Fruit fly (Drosophila melanogaster) whole organism, embryonic: ENCODE data around the gene Cpr62Ba.

Experiments
- Atf3 ChIP-seq: fragments of 200-800 bp; sonication (Bioruptor generic); optimal IDR thresholded peaks from 3 replicates; lab custom pipeline; 2016; ENCODE audit warnings: missing biosample characterization, missing genetic modification characterization
- Awh ChIP-seq: fragments of 200-800 bp; sonication (Bioruptor generic); IDR thresholded peaks from 2 replicates; pipeline ENCODE4, ENCODE4 v1.3.6; 2022; ENCODE audit warnings: missing biosample characterization, missing genetic modification characterization
- CG1024 ChIP-seq: fragments of 200-800 bp; sonication (Bioruptor generic); IDR thresholded peaks from 2 replicates; pipeline ENCODE4 v1.3.6; 2022; ENCODE audit warnings: missing biosample characterization, missing genetic modification characterization
- CG12236 ChIP-seq: fragments of 200-800 bp; sonication (Bioruptor generic); optimal IDR thresholded peaks from 2 replicates; lab custom pipeline; 2016; ENCODE audit warnings: missing biosample characterization, missing genetic modification characterization
- CG1233 ChIP-seq: fragments of 200-800 bp; sonication (Bioruptor generic); optimal IDR thresholded peaks from 4 replicates; lab custom pipeline; 2018; ENCODE audit warnings: missing biosample characterization, mild to moderate bottlenecking, missing genetic modification characterization
- CG14441 ChIP-seq: fragments of 200-800 bp; sonication (Bioruptor generic); IDR thresholded peaks from 2 replicates; pipeline ENCODE4 v1.3.6; 2022; ENCODE audit warnings: missing biosample characterization, missing genetic modification characterization
- CG15269 ChIP-seq: fragments of 200-800 bp; sonication (Bioruptor generic); optimal IDR thresholded peaks from 2 replicates; lab custom pipeline; 2018; ENCODE audit warnings: missing biosample characterization, mild to moderate bottlenecking, missing genetic modification characterization, moderate library complexity
- CG1529 ChIP-seq: fragments of 200-800 bp; sonication (Bioruptor generic); optimal IDR thresholded peaks from 3 replicates; lab custom pipeline; 2018; ENCODE audit warnings: missing biosample characterization, missing genetic modification characterization
- CG15696 ChIP-seq: fragments of 200-800 bp; sonication (Bioruptor generic); optimal IDR thresholded peaks from 2 replicates; lab custom pipeline; 2019; ENCODE audit warnings: missing biosample characterization, mild to moderate bottlenecking, missing genetic modification characterization, moderate library complexity
- CG2120 ChIP-seq: fragments of 200-800 bp; sonication (Bioruptor generic); optimal IDR thresholded peaks from 3 replicates; lab custom pipeline; 2016; ENCODE audit warnings: missing biosample characterization, missing genetic modification characterization
- CG3163 ChIP-seq: fragments of 200-800 bp; sonication (Bioruptor generic); optimal IDR thresholded peaks from 3 replicates; lab custom pipeline; 2016; ENCODE audit warnings: missing biosample characterization, missing genetic modification characterization
- CG33557 ChIP-seq: fragments of 200-800 bp; sonication (Bioruptor generic); optimal IDR thresholded peaks from 2 replicates; lab custom pipeline; 2019; ENCODE audit warnings: missing biosample characterization, mild to moderate bottlenecking, missing genetic modification characterization, moderate library complexity
- CG3726 ChIP-seq: fragments of 200-800 bp; sonication (Bioruptor generic); IDR thresholded peaks from 3 replicates; pipeline ENCODE4, ENCODE4 v1.3.6; 2022; ENCODE audit warnings: missing biosample characterization, missing genetic modification characterization
- CG7357 ChIP-seq: fragments of 200-800 bp; sonication (Bioruptor generic); IDR thresholded peaks from 3 replicates; pipeline ENCODE4 v1.3.6; 2022; ENCODE audit warnings: missing biosample characterization, missing genetic modification characterization
- CG9437 ChIP-seq: fragments of 200-800 bp; sonication (Bioruptor generic); optimal IDR thresholded peaks from 2 replicates; lab custom pipeline; 2018; ENCODE audit warnings: missing biosample characterization, mild to moderate bottlenecking, missing genetic modification characterization
- CG9876 ChIP-seq: fragments of 200-800 bp; sonication (Bioruptor generic); optimal IDR thresholded peaks from 2 replicates; lab custom pipeline; 2016; ENCODE audit warnings: missing biosample characterization, missing genetic modification characterization
- D19A ChIP-seq: fragments of 200-800 bp; optimal IDR thresholded peaks from 3 replicates; lab custom pipeline; 2019; ENCODE audit warnings: missing biosample characterization, mild to moderate bottlenecking, missing genetic modification characterization, moderate library complexity
- Dbx ChIP-seq: fragments of 200-800 bp; sonication (Bioruptor generic); IDR thresholded peaks from 3 replicates; pipeline ENCODE4 v1.3.6; 2022; ENCODE audit warnings: missing biosample characterization, missing genetic modification characterization
- Dll ChIP-seq: fragments of 200-800 bp; sonication (Bioruptor generic); IDR thresholded peaks from 4 replicates; pipeline ENCODE4 v1.3.6; 2022; ENCODE audit warnings: missing biosample characterization, missing genetic modification characterization; ENCODE audit not compliant: partially characterized antibody
- Doc2 ChIP-seq: fragments of 200-800 bp; sonication (Bioruptor generic); IDR thresholded peaks from 2 replicates; pipeline ENCODE4 v1.3.6; 2022; ENCODE audit warnings: missing biosample characterization, missing genetic modification characterization
- Dp ChIP-seq: fragments of 200-800 bp; sonication (Bioruptor generic); optimal IDR thresholded peaks from 2 replicates; lab custom pipeline; 2018; ENCODE audit warnings: missing biosample characterization, mild to moderate bottlenecking, missing genetic modification characterization, moderate library complexity
- HLH3B ChIP-seq: fragments of 200-800 bp; sonication (Bioruptor generic); IDR thresholded peaks from 2 replicates; pipeline ENCODE4 v1.3.6; 2022; ENCODE audit warnings: missing biosample characterization, missing genetic modification characterization
- Hmx ChIP-seq: fragments of 200-800 bp; sonication (Bioruptor generic); optimal IDR thresholded peaks from 2 replicates; lab custom pipeline; 2016; ENCODE audit warnings: missing biosample characterization, missing genetic modification characterization
- Med ChIP-seq: fragments of 200-800 bp; sonication (Bioruptor generic); peaks from one replicate; lab custom pipeline; 2016; ENCODE audit warnings: missing biosample characterization, missing genetic modification characterization, mild to moderate bottlenecking, inconsistent platforms, moderate library complexity
- NC2β ChIP-seq: fragments of 200-800 bp; sonication (Bioruptor generic); optimal IDR thresholded peaks from 2 replicates; lab custom pipeline; 2016; ENCODE audit warnings: missing biosample characterization, missing genetic modification characterization
- NK7.1 ChIP-seq: fragments of 200-800 bp; sonication (Bioruptor generic); optimal IDR thresholded peaks from 3 replicates; lab custom pipeline; 2016; ENCODE audit warnings: missing biosample characterization, missing genetic modification characterization
- Poxn ChIP-seq: fragments of 200-800 bp; sonication (Bioruptor generic); IDR thresholded peaks from 2 replicates; pipeline ENCODE4 v1.3.6; 2022; ENCODE audit warnings: missing biosample characterization, missing genetic modification characterization
- Scr ChIP-seq: fragments of 200-800 bp; sonication (Bioruptor generic); IDR thresholded peaks from 2 replicates; pipeline ENCODE4 v1.3.6; 2022; ENCODE audit warnings: missing biosample characterization, missing genetic modification characterization; ENCODE audit not compliant: partially characterized antibody
- ara ChIP-seq: fragments of 200-800 bp; sonication (Bioruptor generic); IDR thresholded peaks from 2 replicates; pipeline ENCODE4 v1.3.6; 2022; ENCODE audit warnings: missing biosample characterization, missing genetic modification characterization
- bowl ChIP-seq: fragments of 200-800 bp; sonication (Bioruptor generic); IDR thresholded peaks from 2 replicates; pipeline ENCODE4 v1.3.6; 2022; ENCODE audit warnings: missing biosample characterization, missing genetic modification characterization
- btn ChIP-seq: fragments of 200-800 bp; sonication (Bioruptor generic); optimal IDR thresholded peaks from 2 replicates; lab custom pipeline; 2016; ENCODE audit warnings: missing biosample characterization, missing genetic modification characterization
- danr ChIP-seq: fragments of 200-800 bp; sonication (Bioruptor generic); IDR thresholded peaks from 2 replicates; pipeline ENCODE4 v1.3.6; 2022; ENCODE audit warnings: missing biosample characterization, missing genetic modification characterization
- disco-r ChIP-seq: fragments of 200-800 bp; sonication (Bioruptor generic); optimal IDR thresholded peaks from 2 replicates; lab custom pipeline; 2016; ENCODE audit warnings: missing biosample characterization, missing genetic modification characterization
- fd96Cb ChIP-seq: fragments of 200-800 bp; sonication (Bioruptor generic); optimal IDR thresholded peaks from 2 replicates; lab custom pipeline; 2018; ENCODE audit warnings: missing biosample characterization, mild to moderate bottlenecking, missing genetic modification characterization, moderate library complexity
- gcm ChIP-seq: fragments of 200-800 bp; sonication (Bioruptor generic); optimal IDR thresholded peaks from 2 replicates; lab custom pipeline; 2019; ENCODE audit warnings: missing biosample characterization, mild to moderate bottlenecking, missing genetic modification characterization, moderate library complexity
- gsb ChIP-seq: fragments of 200-800 bp; sonication (Bioruptor generic); IDR thresholded peaks from 2 replicates; pipeline ENCODE4 v1.3.6; 2022; ENCODE audit warnings: missing biosample characterization, missing genetic modification characterization
- h ChIP-seq: fragments of >200 bp; optimal IDR thresholded peaks from 2 replicates; lab custom pipeline; 2017
- ham ChIP-seq: fragments of 200-800 bp; sonication (Bioruptor generic); IDR thresholded peaks from 2 replicates; pipeline ENCODE4 v1.3.6; 2022; ENCODE audit warnings: missing biosample characterization, missing genetic modification characterization
- ind ChIP-seq: fragments of 200-800 bp; sonication (Bioruptor generic); optimal IDR thresholded peaks from 3 replicates; lab custom pipeline; 2016; ENCODE audit warnings: missing biosample characterization, missing genetic modification characterization
- ken ChIP-seq: fragments of 200-800 bp; sonication (Bioruptor generic); IDR thresholded peaks from 3 replicates; pipeline ENCODE4 v1.3.6; 2022; ENCODE audit warnings: missing biosample characterization, missing genetic modification characterization
- klu ChIP-seq: fragments of 200-800 bp; sonication (Bioruptor generic); IDR thresholded peaks from 2 replicates; pipeline ENCODE4 v1.3.6; 2022; ENCODE audit warnings: missing biosample characterization, missing genetic modification characterization
- knrl ChIP-seq: fragments of 200-800 bp; sonication (Bioruptor generic); IDR thresholded peaks from 3 replicates; pipeline ENCODE4 v1.3.6; 2022; ENCODE audit warnings: missing biosample characterization, missing genetic modification characterization; ENCODE audit not compliant: partially characterized antibody
- lab ChIP-seq: fragments of 200-800 bp; sonication (Bioruptor generic); optimal IDR thresholded peaks from 3 replicates; lab custom pipeline; 2017; ENCODE audit warnings: missing biosample characterization, missing genetic modification characterization, mild to moderate bottlenecking, moderate library complexity, missing genetic modification reagents
- p53 ChIP-seq: fragments of 200-800 bp; sonication (Bioruptor generic); optimal IDR thresholded peaks from 2 replicates; lab custom pipeline; 2016; ENCODE audit warnings: missing biosample characterization, missing genetic modification characterization
- repo ChIP-seq: fragments of 200-800 bp; sonication (Bioruptor generic); optimal IDR thresholded peaks from 2 replicates; lab custom pipeline; 2016; ENCODE audit warnings: missing biosample characterization, missing genetic modification characterization
- seq ChIP-seq: fragments of 200-800 bp; sonication (Bioruptor generic); IDR thresholded peaks from 2 replicates; pipeline ENCODE4 v1.3.6; 2022; ENCODE audit warnings: missing biosample characterization, missing genetic modification characterization
- stwl ChIP-seq: fragments of 200-800 bp; sonication (Bioruptor generic); optimal IDR thresholded peaks from 3 replicates; lab custom pipeline; 2018; ENCODE audit warnings: missing biosample characterization, mild to moderate bottlenecking, missing genetic modification characterization, moderate library complexity
- ttk ChIP-seq: fragments of 200-800 bp; sonication (Bioruptor generic); IDR thresholded peaks from 2 replicates; pipeline ENCODE4 v2.1.2; 2022; ENCODE audit warnings: missing biosample characterization, missing genetic modification characterization
- zen2 ChIP-seq: fragments of 200-800 bp; sonication (Bioruptor generic); IDR thresholded peaks from 3 replicates; pipeline ENCODE4 v1.3.6; 2022; ENCODE audit warnings: missing biosample characterization, missing genetic modification characterization; ENCODE audit not compliant: partially characterized antibody

Gene Cpr62Ba

DNA sequence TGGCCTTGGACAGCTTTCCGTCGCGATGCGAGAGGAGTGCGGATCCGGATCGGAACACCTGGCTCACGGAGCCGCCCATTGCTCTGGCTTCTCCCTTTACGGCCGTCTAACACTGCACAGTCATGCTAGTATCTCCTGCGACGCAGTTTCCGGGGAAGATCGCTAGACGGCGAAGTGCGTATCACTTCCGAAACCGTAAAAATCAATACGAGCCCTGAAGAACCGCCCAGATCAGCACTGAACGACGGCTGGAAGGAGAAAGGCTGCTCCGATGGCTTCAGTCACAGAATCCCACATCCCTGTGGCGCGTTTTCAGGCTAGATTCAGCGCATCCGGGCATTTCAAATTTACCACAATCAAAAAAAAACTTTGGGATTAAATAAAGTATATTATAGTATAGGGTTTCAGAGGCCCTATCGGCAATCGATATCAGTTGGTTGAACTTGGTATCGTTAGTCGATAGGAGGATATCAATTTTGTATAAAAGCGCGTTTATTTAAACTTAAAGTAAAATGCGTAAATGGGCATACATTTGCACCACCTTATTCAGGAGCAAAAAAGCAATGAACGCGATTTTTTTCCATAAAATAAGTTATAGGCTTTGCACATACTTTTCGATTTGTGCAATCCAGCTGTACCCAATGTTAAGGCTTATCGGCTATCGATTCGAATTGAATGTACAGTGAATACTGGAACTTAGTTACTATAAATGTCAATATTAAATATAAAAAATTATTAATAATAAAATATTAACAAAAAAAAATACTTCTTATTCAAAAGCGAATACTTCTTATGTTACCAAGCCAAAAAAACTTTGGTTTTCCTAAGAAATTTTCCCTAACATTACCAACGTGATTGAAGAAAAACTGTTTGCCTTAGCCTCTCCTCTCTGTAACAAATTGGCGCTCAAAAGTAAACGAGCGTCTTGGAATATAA lies 56.6 kb downstream of the Cpr62Ba start, which contains the start of the genes CG13933 and PolD2 (continued):
- TF ChIP-seq seq (GFP tag; lab: Robert Waterston, UW) (peak; percentile 98), h (lab: Kevin White, UChicago) (no peak), repo (GFP tag; lab: Kevin White, UChicago) (no peak), CG2120 (GFP tag; lab: Kevin White, UChicago) (peak; percentile 96), fd96Cb (peak; percentile 91), Dp (GFP tag; lab: Kevin White, UChicago) (peak; percentile 68), klu (peak; percentile 61; the same call in 1 of the 2 replicates), zen2 (GFP tag; lab: Robert Waterston, UW) (peak; percentile 75; the same call in 2 of the 3 replicates), bowl (GFP tag; lab: Robert Waterston, UW) (peak; percentile 99), Poxn (GFP tag; lab: Robert Waterston, UW) (peak; percentile 91), CG9876 (GFP tag; lab: Kevin White, UChicago) (peak; percentile 52), HLH3B (GFP tag; lab: Robert Waterston, UW) (peak; percentile 97), CG9437 (GFP tag; lab: Kevin White, UChicago) (peak; percentile 94), Hmx (no peak), NC2β (GFP tag; lab: Kevin White, UChicago) (peak; percentile 67), CG14441 (GFP tag; lab: Robert Waterston, UW) (peak; percentile 99), CG15269 (tag; lab: Kevin White, UChicago) (peak; percentile 99), btn (GFP tag; lab: Kevin White, UChicago) (peak; percentile 20), stwl (tag; lab: Kevin White, UChicago) (no peak), CG7357 (peak; percentile 88), ham (GFP tag; lab: Robert Waterston, UW) (peak; percentile 89), Dll (GFP tag; lab: Robert Waterston, UW) (peak; percentile 80), ken (GFP tag; lab: Robert Waterston, UW) (peak; percentile 97), ind (peak; percentile 88), CG1529 (peak; percentile 92), danr (GFP tag; lab: Robert Waterston, UW) (peak; percentile 46; the same call in 1 of the 2 replicates), CG33557 (GFP tag; lab: Kevin White, UChicago) (peak; percentile 98), CG1024 (GFP tag; lab: Robert Waterston, UW) (peak; percentile 92), knrl (GFP tag; lab: Robert Waterston, UW) (peak; percentile 59; the same call in 2 of the 3 replicates), disco-r (GFP tag; lab: Kevin White, UChicago) (peak; percentile 53), Awh (GFP tag; lab: Robert Waterston, UW) (peak; percentile 93), Doc2 (GFP tag; lab: Robert Waterston, UW) (0 out of 2 replicates have a peak, but pooled peaks have one; percentile 22), Dbx (GFP tag; lab: Robert Waterston, UW) (peak; percentile 93), lab (peak; percentile 92), CG3726 (GFP tag; lab: Robert Waterston, UW) (peak; percentile 96), CG15696 (tag; lab: Kevin White, UChicago) (peak; percentile 76), p53 (peak; percentile 24), Med (peak; percentile 96), NK7.1 (no peak), gcm (peak; percentile 97), gsb (GFP tag; lab: Robert Waterston, UW) (peak; percentile 96), CG12236 (GFP tag; lab: Kevin White, UChicago) (peak; percentile 34), CG1233 (GFP tag; lab: Kevin White, UChicago) (no peak), Atf3 (GFP tag; lab: Kevin White, UChicago) (peak; percentile 73), CG3163 (GFP tag; lab: Kevin White, UChicago) (peak; percentile 50), D19A (tag; lab: Kevin White, UChicago) (no peak), Scr (GFP tag; lab: Robert Waterston, UW) (peak; percentile 83), ttk (GFP tag; lab: Robert Waterston, UW) (peak; percentile 97), ara (GFP tag; lab: Robert Waterston, UW) (peak; percentile 97)
